Worm (Caenorhabditis elegans) whole organism, L1 larva: ENCODE data around the gene F53A9.9.

ENCODE experiments used
- mef-2 ChIP-seq: fragments of 150-350 bp; optimal IDR thresholded peaks from 2 replicates; lab custom pipeline; 2014; ENCODE audit warnings: missing biosample characterization, missing genetic modification characterization
- unc-130 ChIP-seq: fragments of 150-350 bp; optimal IDR thresholded peaks from 2 replicates; lab custom pipeline; 2017; ENCODE audit warnings: missing biosample characterization, missing genetic modification characterization, inconsistent platforms

Gene F53A9.9

ce11 chrX:8674514-8674913 is 46.0 kb downstream of the F53A9.9 start (continued):
- TF ChIP-seq unc-130 (tag; lab: Kevin White, UChicago): peak; percentile 3

ce11 chrX:8672760-8673159 is 47.8 kb downstream of the F53A9.9 start, which contains the start of the genes K09E2.2 and K09E2.3:
K09E2.2 (plus strand) TSS chrX:8673060.
K09E2.3 (plus strand) TSS chrX:8673084.
- no peak for TF ChIP-seq mef-2 (tag; lab: Kevin White, UChicago)
- TF ChIP-seq, all 84 proteins: peak for 0
